Worm (Caenorhabditis elegans): ENCODE results near the gene oig-5.
"Not testable (repeated sequence)": the region's sequence is repeated elsewhere in the genome, so short reads cannot be mapped to it uniquely, and the experiment has no call there.

oig-5 gene

DNA sequence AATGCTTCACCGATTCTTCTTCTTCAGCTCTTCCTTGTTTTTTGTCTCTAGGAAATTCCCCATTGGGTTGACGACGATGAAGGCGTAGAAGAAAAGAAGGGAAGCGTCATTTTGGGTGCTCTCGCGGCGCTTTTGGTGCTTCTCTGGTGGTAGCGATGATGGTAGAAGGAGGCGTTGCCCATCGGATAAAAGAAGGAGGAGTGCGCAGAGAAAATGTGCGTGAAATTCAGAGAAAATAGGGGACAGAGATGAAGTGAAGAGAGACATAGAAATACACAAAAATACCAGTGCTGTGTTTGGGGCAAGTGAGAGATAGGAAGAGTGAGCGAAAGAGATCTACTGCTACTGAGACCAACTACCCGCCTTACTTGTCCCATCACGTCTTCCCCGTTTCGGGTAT is at the start of gene oig-5:
Gene oig-5, plus strand, starts transcription at position 301 of the 400 bp plus-strand sequence.
- TF ChIP-seq unc-62 (GFP tag; optimal IDR thresholded peaks at IDR 0.05) = no peak

DNA sequence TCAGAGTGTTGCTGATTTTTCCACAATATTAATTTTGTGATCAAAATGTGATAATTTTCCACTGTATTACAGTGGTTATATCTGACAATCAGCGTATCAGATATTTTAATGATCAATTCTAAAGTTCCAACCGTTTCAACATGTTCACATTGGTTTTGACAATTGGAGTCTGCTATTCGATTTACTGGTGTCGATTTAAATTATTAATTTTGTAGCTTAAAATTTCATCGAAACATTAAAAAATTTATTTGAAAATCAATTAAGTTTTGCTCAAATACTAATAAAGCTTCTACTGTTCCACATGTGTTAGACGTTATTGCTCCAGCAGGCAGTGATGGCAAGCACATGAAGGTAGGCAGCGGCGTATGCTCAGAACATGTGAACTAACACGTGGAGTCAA is 49.2 kb upstream of the oig-5 start:
- no peak for TF ChIP-seq unc-62 (GFP tag; optimal IDR thresholded peaks at IDR 0.05)

DNA sequence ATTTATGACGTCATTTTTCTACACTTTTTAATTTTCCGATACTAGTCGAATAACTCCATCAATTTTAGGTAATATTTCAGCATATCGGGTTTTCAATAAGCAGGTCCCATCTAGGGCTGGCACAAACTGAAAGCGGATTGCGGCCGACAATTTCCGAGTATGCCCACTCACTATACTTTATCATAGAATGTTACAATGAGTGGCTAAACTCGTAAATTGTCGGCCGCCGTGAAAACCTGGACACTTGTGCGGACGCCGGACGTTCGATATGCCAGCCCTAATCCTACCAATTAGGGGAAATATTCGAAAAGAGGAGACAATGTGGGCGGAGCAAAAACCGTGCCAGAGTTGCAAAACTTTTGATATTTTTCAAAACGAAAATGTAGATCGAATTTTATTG is 47.3 kb upstream of the oig-5 start:
- no peak for TF ChIP-seq unc-62 (GFP tag; optimal IDR thresholded peaks at IDR 0.05)

DNA sequence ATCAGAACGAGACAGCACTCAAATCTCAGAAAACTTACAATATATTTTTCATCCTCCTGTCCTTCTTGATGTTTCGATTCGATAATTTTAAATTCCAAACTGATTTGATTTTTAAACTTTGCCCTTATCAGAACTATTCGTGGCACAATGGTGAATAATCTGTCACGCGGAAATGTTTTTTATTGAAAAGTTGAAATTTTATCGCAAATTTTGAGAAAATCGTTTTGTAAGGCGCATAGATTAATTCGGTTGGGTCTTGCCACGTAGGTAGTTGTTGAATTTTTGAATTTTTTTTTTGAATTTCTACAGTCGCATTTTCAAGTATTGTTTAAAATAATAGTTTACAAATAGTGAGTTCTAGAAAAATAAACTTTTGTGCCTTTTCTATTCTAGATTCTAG is 46.2 kb upstream of the oig-5 start, which contains the start of gene ptp-5.2:
Gene ptp-5.2, minus strand, starts transcription at position 101 of the 400 bp plus-strand sequence.
- TF ChIP-seq unc-62 (GFP tag; optimal IDR thresholded peaks at IDR 0.05) = no peak

DNA sequence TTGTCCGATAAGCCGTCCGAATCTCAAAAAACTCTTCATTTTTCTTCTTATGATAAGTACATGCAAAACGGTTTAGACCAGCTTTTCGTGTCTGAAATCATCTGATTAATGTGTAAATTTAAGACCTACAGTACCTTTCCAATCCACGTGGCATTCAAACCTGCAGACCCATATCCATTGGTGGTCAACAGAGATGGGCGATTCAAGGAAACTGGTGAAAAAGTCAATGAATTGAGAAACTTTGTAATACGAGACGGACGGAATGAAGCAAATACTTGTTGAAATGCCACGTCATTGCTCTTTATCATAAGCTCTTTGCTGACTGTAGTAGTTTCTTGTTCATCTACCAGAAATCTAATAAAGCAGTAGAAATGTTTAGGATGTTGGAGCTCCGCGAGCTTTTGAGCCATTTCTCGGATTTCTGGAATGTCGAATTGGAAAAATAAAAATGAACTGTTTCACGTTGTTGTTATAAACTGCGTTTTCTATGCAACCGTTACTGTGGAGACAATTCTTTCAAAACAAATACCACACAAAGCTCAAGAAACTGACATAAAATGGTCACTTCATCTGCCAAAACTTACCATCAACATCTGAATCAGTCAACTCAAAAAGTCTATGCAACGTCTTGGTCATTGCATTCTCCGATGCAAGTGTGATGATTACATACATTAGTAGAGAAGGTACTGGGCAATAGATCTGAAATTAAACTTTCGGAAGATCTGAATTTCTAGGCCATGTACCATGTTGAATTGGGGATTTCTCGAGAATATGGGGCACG is 42.9 kb upstream of the oig-5 start:
- TF ChIP-seq unc-62 (GFP tag; optimal IDR thresholded peaks at IDR 0.05) = no peak

DNA sequence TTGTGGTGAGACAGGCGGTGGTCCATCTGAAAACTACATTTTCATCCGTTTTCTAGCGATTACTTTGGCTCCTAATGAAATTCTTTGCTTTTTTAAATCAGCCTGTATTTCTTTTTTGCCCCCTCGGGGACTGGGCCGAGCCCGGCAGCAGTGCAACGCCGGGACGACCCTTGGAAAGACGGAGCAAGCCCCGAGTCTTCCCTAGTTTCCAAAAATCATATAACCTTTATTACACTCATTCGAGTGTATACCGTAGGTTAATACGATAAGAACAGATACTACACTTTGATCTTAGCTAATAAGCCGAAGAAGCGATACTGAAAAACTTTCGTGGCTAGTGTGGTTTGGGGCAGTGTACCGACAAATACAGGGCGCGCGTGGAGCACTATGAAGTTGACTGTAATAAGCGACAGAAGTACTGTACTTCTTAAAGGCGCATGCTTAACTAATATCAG is 42.3 kb upstream of the oig-5 start:
- TF ChIP-seq unc-62 (GFP tag; optimal IDR thresholded peaks at IDR 0.05) = no peak

DNA sequence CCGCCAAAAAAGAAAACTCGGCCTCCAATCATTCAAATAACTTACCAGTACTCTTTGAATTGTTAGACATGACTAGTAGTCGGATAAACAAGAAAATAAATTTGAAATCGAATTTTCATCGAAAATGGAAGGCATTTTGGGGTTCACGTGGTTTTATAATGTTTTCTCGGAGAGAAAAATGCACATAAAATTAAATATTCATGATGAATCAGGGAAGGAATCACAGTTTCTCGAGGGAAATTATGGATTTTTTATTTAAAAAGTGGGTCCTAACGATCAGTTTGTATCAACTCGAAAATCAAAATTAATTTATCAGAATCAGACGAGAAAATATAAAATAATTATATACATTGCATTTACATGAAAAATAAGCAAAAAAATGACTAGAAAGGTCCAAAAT is 41.7 kb upstream of the oig-5 start, which contains the start of gene Y57G11C.5:
Gene Y57G11C.5, minus strand, starts transcription at position 101 of the 400 bp plus-strand sequence.
- no peak for TF ChIP-seq unc-62 (GFP tag; optimal IDR thresholded peaks at IDR 0.05)

DNA sequence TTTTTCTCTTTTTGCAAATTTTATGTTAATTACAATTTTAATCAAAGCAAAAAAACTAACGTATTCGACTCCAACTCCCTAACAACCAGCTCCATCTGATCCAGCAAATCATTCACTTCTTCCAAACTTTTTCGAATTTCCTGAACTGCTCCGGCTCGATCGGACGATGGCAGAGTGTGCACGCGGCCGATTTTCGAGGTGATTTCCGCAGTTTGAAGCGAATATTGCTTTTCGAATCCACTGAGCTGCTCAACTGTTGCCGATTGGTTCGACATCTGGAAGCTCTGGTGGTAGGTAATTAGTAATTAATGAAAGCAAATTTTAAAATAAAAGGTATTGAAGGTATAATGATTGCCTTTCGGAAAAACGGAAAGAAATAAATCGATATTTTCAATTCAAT is 40.6 kb upstream of the oig-5 start, which contains the start of gene vti-1:
Gene vti-1, minus strand, starts transcription at position 284 of the 400 bp plus-strand sequence.
- no peak for TF ChIP-seq unc-62 (GFP tag; optimal IDR thresholded peaks at IDR 0.05)

DNA sequence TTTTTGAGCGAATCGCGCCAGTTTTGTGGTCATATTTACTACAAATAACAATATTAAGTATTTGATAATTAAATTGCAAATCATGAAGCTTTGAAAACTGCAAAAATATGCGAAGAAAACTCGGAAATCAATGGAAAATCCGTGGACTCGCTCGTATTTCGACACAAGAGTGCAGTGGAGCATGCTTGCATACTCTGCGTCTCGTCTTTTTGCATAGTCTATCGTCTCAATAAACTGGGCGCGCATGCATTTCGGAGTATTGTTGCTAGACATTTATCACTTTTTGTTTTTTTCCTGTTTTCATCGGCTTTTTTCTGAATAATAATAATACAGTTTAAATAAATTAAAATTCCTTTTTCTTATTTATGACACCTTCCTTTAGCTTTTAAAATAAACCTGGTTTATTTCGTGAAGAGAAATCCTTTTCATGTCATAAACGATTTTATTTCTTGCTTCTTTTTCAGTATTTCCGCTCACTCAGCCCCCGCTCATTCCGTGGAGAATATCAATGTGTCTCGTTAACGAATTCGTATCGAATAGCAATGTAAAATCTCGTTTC is 39.2 kb upstream of the oig-5 start, which contains the start of the genes mrps-7 and Y57G11C.3:
Gene mrps-7, minus strand, starts transcription at position 38 of the 559 bp plus-strand sequence.
Gene Y57G11C.3, plus strand, starts transcription at position 509 of the 559 bp plus-strand sequence.
- no peak for TF ChIP-seq unc-62 (GFP tag; optimal IDR thresholded peaks at IDR 0.05)

DNA sequence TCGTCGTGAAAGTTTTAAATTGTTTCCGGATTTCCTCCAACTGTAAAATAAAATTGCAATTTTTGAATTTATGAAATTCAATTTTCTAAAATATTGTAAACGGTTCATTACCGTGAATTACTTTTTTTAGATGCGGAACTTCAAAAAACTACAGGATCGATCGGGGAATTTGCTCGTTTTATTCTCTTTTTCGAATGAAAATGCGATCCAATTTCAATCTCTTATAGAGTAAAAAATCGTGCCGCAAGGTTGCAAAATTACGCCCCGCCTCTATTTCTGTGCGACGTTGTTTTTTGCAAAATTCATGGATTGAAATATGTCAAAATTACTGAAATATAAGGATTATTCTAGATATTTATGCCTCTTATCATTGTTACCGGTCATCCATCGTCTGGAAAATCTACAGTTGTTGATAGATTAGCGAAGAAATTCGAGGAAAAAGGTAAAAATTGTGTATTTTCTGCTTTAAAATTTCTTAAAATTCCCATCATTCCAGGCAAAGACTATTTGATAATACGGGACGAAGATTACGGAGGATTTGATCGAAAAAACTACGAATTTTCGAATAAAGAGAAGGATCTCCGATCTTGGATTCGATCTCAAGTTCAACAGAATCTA is 37.7 kb upstream of the oig-5 start, which contains the start of gene Y57G11C.43:
Gene Y57G11C.43, plus strand, starts transcription at position 224 of the 618 bp plus-strand sequence.
- TF ChIP-seq unc-62 (GFP tag; optimal IDR thresholded peaks at IDR 0.05) = no peak

DNA sequence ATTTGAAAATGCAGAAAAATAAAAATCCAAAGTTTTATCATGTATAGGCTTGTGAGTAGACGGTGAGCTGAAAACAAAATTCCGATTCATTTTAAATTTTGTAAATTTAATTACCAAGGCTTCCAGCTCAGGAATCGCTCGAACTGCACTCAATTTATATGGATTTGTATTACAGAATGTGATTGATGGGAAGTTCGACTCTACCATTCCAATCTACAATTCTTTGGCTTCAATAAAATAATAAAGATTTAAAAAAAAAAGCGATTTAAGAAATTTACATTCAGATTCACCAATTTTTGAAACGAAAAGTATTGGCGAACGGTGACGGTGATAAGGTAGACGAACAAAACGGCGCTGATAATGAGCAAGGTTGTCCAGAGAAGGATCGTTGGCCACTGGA is 36.3 kb upstream of the oig-5 start:
- TF ChIP-seq unc-62 (GFP tag; optimal IDR thresholded peaks at IDR 0.05) = no peak

DNA sequence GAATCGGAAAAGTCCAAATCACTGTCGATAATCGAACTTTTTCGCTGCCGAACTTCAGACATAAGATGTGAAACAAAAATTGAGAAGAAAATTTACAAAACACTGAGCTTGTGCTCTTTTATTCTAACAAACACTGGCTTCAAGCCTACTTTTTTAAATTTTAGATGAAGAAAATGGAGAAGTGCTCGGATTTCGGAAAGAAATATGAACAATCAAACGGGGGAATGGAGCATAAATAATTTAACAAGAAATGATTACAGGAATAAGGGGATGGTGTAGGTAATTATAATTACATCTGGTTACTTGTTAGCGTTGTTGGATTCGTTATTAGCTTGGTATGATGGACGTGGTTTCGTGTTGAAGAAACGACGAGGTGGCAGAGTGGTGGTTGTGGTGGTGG is 35.7 kb upstream of the oig-5 start, which contains the start of gene degl-1:
Gene degl-1, minus strand, starts transcription at position 101 of the 400 bp plus-strand sequence.
- TF ChIP-seq unc-62 (GFP tag; optimal IDR thresholded peaks at IDR 0.05) = no peak

DNA sequence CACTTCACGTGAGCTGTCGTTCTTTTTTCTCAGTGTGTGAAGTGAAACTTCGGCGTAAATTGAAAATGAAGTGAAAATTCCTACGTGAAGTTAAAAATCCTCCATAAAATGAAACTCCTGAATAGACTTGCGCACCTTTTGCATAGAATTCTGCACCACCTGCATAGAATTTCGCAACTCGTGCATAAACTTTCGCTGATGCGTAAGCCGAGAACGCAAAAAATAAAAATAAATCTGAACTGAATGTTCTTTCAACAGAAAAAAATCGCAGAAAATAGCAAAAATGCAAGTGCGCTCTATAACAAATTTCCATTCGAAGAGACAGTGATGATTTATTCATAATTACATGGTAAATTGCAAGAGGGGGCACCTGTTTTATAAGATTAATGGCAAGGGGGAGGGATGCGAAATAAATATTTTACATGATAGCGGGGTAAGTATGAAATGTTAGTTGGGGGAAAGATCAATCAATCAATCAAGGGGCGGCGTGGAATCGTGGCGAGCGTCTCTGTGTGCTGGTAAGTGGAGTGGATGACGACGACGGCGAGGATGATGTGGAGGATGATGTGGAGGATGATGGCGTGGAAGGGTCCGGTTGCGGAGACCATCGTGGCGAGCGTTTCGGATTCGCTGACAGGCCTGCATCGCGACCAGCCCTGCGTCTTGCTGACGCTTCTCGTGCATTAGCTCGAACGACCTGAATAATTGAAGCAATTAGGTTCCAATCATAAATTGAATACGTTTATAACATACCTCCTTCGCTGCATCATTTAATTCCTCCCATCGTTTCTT is 33.5 kb upstream of the oig-5 start, which contains the start of gene Y57G11C.36:
Gene Y57G11C.36, minus strand, starts transcription at position 502 of the 792 bp plus-strand sequence.
- no peak for TF ChIP-seq unc-62 (GFP tag; optimal IDR thresholded peaks at IDR 0.05)

DNA sequence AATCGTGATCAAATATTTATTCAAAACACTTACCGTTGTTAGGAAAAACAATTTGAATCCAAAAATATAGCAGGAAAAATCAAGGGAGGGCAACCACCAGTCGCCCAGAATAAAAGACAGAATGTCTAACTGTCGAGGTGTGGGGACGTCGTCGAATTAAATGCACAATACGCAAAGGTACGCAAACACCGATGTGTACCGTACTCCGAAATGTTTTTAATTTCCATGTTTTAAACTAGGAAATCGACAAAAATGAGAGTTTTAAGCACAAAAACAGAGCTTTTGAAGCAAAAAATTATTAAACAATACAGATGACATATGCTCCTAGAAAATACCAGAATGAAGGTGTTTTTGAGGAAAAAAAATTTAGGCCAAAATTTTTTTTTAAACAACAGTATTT is 32.5 kb upstream of the oig-5 start, which contains the start of gene Y57G11C.51:
Gene Y57G11C.51, minus strand, starts transcription at position 101 of the 400 bp plus-strand sequence.
- not testable (repeated sequence) for TF ChIP-seq unc-62 (GFP tag; optimal IDR thresholded peaks at IDR 0.05)

DNA sequence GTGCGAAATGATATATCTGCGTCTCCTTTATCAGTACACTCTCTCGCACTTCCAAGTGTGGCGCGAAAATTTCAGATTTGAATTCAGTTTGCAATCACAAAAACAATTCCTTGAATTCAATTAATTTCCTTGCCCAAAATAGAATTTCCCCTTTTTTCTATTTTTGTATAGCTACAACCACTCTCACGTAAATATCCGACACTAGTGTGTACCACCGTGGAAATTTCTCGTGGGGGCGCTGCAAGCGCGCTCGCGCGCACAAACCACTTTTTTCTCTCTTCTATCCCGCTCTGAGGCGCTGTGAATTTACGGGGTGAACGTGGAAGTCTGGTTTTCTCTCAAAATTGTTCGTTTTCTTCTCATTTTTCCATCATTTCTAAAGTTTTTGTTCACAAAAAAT is 25.5 kb upstream of the oig-5 start, which contains the start of gene Y57G11C.8:
Gene Y57G11C.8, plus strand, starts transcription at position 301 of the 400 bp plus-strand sequence.
- TF ChIP-seq unc-62 (GFP tag; optimal IDR thresholded peaks at IDR 0.05) = no peak

All from whole organism, dauer.